Fruit fly (Drosophila melanogaster): ENCODE data around the gene Lip4.

DNA sequence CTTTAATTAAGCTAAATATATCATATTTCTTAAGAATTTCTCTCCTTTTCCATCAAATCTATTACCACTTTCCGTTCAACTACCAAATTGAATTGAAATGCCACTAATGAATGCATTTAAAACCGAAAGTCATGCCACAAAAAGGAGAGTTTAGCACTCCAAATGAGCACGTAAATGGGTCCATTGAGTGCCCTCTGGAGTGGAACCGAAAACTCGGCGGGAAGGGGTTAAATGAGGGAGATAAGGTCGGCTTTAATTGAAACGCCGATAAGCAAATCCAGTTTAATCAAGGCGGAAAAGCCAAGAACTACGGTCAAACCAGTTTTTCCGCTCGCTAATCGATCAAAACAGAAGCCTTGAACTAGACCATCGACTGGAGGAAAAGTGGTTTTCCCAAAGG lies 22.0 kb upstream of the Lip4 start:
- TF ChIP-seq ttk (optimal IDR thresholded peaks at IDR 0.05): no peak
- TF ChIP-seq h (optimal IDR thresholded peaks at IDR 0.05): no peak
- no peak for TF ChIP-seq Myc (optimal IDR thresholded peaks at IDR 0.05)
- no peak for TF ChIP-seq psq (optimal IDR thresholded peaks at IDR 0.05)
- no peak for TF ChIP-seq insv (optimal IDR thresholded peaks at IDR 0.05)
- no peak for TF ChIP-seq Sin3A (optimal IDR thresholded peaks at IDR 0.05)
